Fruit fly (Drosophila melanogaster): ENCODE results near the gene Dap160.

The Dap160 gene

DNA sequence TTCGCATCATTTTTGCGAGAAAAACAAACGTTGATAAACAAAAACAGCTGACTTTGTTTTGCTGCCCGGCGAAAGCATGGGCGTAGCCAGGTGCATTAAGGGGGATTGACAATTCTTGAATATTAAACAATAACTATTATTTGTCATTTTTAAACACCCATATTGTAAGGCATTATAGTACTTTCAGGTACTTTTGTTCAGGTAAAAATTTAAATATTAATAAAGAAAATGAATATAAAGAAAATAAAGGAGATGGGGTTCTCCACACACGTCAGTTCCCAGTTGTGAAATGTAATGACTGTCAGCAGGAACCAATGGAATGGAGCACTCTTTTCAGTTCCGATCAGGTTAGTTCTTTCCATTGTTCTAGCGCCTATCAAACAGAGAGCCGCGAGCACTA is 16.4 kb upstream of the Dap160 start, which contains the start of the genes Coq3 and Pld3 (continued):
- TF ChIP-seq Mio (GFP tag; optimal IDR thresholded peaks at IDR 0.05) (peak; percentile 72), fru (GFP tag; optimal IDR thresholded peaks at IDR 0.05) (peak; percentile 94), Jra (GFP tag; optimal IDR thresholded peaks at IDR 0.05) (peak; percentile 92), woc (GFP tag; optimal IDR thresholded peaks at IDR 0.05) (peak; percentile 77), CG9705 (GFP tag; optimal IDR thresholded peaks at IDR 0.05) (peak; percentile 91)

DNA sequence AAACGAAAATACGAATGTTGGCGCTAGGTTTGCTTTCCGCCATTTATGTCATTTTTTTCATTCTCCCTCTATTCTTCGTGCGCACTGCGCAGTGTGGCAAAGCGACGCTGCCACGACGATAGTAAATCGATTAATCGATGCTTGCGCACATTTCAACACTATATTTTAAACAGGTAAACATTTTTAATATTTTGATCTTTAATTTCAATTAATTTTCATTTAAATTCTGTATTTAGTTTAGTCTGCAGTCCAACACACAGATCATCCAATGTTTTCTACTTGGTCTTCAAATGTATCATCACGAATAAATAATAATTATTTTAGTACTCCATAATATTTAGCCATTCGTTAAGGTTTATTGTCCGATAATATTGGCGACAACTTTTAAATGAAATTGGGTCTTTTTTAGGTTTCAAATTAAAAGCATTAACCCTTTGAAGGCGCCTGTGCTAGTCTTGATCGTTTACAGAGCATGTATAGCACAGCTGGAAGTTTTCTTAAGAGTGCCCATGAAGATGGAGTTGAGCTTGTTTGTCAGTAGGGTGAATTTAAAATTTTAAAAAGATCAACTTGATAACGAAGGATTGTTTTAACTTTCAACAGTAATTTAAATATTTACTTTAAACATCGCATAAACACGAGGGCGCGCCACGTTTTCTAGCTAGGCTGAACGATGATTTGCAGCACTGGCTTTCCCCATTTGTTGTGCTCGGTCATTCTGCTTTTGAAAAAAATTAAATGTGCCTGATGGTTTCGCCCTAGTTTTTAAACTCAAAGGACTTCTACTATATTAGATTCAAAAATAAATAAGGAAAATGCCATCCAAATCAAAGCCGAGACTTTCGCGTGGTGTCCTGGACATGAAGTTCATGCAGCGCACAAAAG is 14.3 kb upstream of the Dap160 start, which contains the start of the genes Mpp6 and E2f2:
TSS of gene Mpp6 (plus strand) at position 133 of the 885 bp plus-strand sequence.
TSS of gene E2f2 (minus strand) at position 594 of the 885 bp plus-strand sequence.
- TF ChIP-seq OdsH (GFP tag; optimal IDR thresholded peaks at IDR 0.05) = peak; percentile 32
- TF ChIP-seq Rel (GFP tag; optimal IDR thresholded peaks at IDR 0.05) = no peak
- peak; percentile 13 for TF ChIP-seq Rel (tag; optimal IDR thresholded peaks at IDR 0.05)
- no peak for TF ChIP-seq dsf (GFP tag; optimal IDR thresholded peaks at IDR 0.05; ENCODE audit: borderline replicate concordance)
- peak; percentile 74 for TF ChIP-seq Hr83 (GFP tag; optimal IDR thresholded peaks at IDR 0.05; ENCODE audit: poor library complexity, severe bottlenecking)
- peak; percentile 92 for TF ChIP-seq psq (GFP tag; optimal IDR thresholded peaks at IDR 0.05)
- TF ChIP-seq Jra (GFP tag; optimal IDR thresholded peaks at IDR 0.05) = peak; percentile 61
- peak; percentile 19 for TF ChIP-seq ey (GFP tag; optimal IDR thresholded peaks at IDR 0.05)
- TF ChIP-seq rgr (GFP tag; optimal IDR thresholded peaks at IDR 0.05) = peak; percentile 59
- peak; percentile 76 for TF ChIP-seq Myc (optimal IDR thresholded peaks at IDR 0.05)
- TF ChIP-seq fru (GFP tag; optimal IDR thresholded peaks at IDR 0.05) = no peak
- peak; percentile 6 for TF ChIP-seq Sp1 (GFP tag; optimal IDR thresholded peaks at IDR 0.05)
- TF ChIP-seq dmrt93B (GFP tag; optimal IDR thresholded peaks at IDR 0.05) = peak; percentile 16
- TF ChIP-seq CG32264 (GFP tag; optimal IDR thresholded peaks at IDR 0.05) = no peak
- peak in 1 of 2 experiments; percentile 33 for TF ChIP-seq foxo (GFP tag; optimal IDR thresholded peaks at IDR 0.05)
- peak; percentile 77 for TF ChIP-seq Hnf4 (GFP tag; optimal IDR thresholded peaks at IDR 0.05)
- peak; percentile 24 for TF ChIP-seq CG9705 (GFP tag; optimal IDR thresholded peaks at IDR 0.05)
- TF ChIP-seq woc (GFP tag; optimal IDR thresholded peaks at IDR 0.05) = peak; percentile 50
- no peak for TF ChIP-seq Dfd (GFP tag; optimal IDR thresholded peaks at IDR 0.05)
- peak; percentile 45 for TF ChIP-seq HLH106 (tag; optimal IDR thresholded peaks at IDR 0.05)
- TF ChIP-seq jim (GFP tag; optimal IDR thresholded peaks at IDR 0.05) = no peak

DNA sequence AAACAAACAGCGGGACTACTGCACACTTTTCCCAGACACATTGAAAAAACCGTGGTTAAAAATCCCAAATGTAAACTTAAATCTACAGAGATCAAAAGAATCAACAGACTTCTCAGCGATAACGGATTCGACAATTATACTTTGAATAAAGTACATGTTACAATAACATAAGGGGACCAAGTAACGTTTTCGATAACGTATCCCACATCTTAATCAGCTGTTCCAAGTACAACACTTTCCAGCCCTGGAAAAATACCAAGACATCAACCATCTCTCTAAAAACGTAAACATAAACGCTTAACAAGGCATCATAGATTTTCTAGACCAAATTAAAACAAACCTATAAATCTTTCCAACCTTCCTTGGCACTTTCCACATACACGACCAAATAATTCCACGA is 11.7 kb upstream of the Dap160 start:
- TF ChIP-seq Rel (GFP tag; optimal IDR thresholded peaks at IDR 0.05) = no peak
- TF ChIP-seq Rel (tag; optimal IDR thresholded peaks at IDR 0.05) = peak; percentile 62
- TF ChIP-seq brk (GFP tag; optimal IDR thresholded peaks at IDR 0.05) = peak; percentile 55
- no peak for TF ChIP-seq Hnf4 (GFP tag; optimal IDR thresholded peaks at IDR 0.05)

DNA sequence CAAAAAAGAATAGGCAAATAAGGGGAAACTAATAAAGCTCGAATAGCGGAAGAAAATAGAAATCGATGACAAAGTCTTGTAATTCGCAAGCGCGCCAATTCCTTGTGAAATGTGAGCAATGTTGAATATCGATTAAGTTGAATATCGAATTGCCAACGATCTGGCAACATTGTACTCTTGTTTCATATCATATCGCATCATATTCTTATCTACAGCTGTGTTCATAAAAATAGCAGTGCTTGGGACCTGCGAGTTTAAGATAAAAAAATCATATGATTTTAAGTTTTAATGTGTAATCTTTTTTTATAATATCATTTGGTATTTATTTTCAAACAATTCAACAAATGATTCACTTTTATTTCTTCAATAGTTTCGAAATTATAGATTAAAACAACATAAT is 6.9 kb upstream of the Dap160 start:
- TF ChIP-seq Rel (GFP tag; optimal IDR thresholded peaks at IDR 0.05) = no peak
- no peak for TF ChIP-seq Rel (tag; optimal IDR thresholded peaks at IDR 0.05)
- TF ChIP-seq tai (GFP tag; optimal IDR thresholded peaks at IDR 0.05) = peak; percentile 14
- no peak for TF ChIP-seq Mio (GFP tag; optimal IDR thresholded peaks at IDR 0.05)
- no peak for TF ChIP-seq ey (GFP tag; optimal IDR thresholded peaks at IDR 0.05)
- TF ChIP-seq rgr (GFP tag; optimal IDR thresholded peaks at IDR 0.05) = peak; percentile 25
- peak; percentile 46 for TF ChIP-seq sv (GFP tag; optimal IDR thresholded peaks at IDR 0.05)
- TF ChIP-seq woc (GFP tag; optimal IDR thresholded peaks at IDR 0.05) = peak; percentile 62
- TF ChIP-seq HLH106 (tag; optimal IDR thresholded peaks at IDR 0.05) = peak; percentile 39
- TF ChIP-seq foxo (GFP tag; optimal IDR thresholded peaks at IDR 0.05) = no peak
- TF ChIP-seq CG9705 (GFP tag; optimal IDR thresholded peaks at IDR 0.05) = peak; percentile 4
- no peak for TF ChIP-seq lola (GFP tag; optimal IDR thresholded peaks at IDR 0.05)
- TF ChIP-seq CrebA (GFP tag; optimal IDR thresholded peaks at IDR 0.05; ENCODE audit: borderline replicate concordance) = no peak
- peak; percentile 44 for TF ChIP-seq Hnf4 (GFP tag; optimal IDR thresholded peaks at IDR 0.05)
- peak; percentile 48 for TF ChIP-seq Hr83 (GFP tag; optimal IDR thresholded peaks at IDR 0.05; ENCODE audit: poor library complexity, severe bottlenecking)

DNA sequence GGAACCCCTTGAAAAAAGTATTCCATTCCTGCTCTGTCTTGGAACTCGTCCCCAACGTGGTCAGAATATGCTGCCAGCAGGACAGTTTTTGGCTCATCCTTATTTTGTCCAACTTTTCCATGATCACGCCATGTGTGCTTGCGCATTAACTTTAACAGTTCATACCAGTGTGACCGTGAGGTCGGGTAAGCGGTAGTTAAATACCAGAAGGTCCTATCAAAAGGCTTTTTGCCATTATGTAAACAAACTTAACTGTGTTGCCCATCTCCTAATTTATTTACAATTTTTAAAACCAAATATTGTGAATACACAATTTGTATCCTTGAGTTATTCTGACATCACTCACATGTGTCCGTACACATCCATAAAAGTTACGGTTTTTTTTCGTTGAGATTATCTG is 6.1 kb upstream of the Dap160 start, which contains the start of gene del:
TSS of gene del (minus strand) at position 305 of the 400 bp plus-strand sequence.
- TF ChIP-seq brk (GFP tag; optimal IDR thresholded peaks at IDR 0.05) (no peak), Myc (optimal IDR thresholded peaks at IDR 0.05) (no peak), Rel (GFP tag; optimal IDR thresholded peaks at IDR 0.05) (no peak), Rel (tag; optimal IDR thresholded peaks at IDR 0.05) (no peak), br (GFP tag; optimal IDR thresholded peaks at IDR 0.05) (no peak), Sp1 (GFP tag; optimal IDR thresholded peaks at IDR 0.05) (no peak), Vsx2 (GFP tag; optimal IDR thresholded peaks at IDR 0.05; ENCODE audit: partially characterized antibody) (no peak), sv (GFP tag; optimal IDR thresholded peaks at IDR 0.05) (no peak), Hr83 (GFP tag; optimal IDR thresholded peaks at IDR 0.05; ENCODE audit: poor library complexity, severe bottlenecking) (no peak), Dif (GFP tag; optimal IDR thresholded peaks at IDR 0.05; ENCODE audit: partially characterized antibody) (no peak), h (GFP tag; optimal IDR thresholded peaks at IDR 0.05) (no peak), HLH106 (tag; optimal IDR thresholded peaks at IDR 0.05) (no peak), pan (optimal IDR thresholded peaks at IDR 0.05) (no peak), jim (GFP tag; optimal IDR thresholded peaks at IDR 0.05) (no peak), foxo (GFP tag; optimal IDR thresholded peaks at IDR 0.05) (no peak), woc (GFP tag; optimal IDR thresholded peaks at IDR 0.05) (no peak), Abd-B (GFP tag; optimal IDR thresholded peaks at IDR 0.05) (no peak), Dfd (GFP tag; optimal IDR thresholded peaks at IDR 0.05) (no peak), ey (GFP tag; optimal IDR thresholded peaks at IDR 0.05) (no peak)

Measured in whole organism, wandering third instar larva.